Fruit fly (Drosophila melanogaster) whole organism, embryonic: ENCODE data around the gene vari.

Experiments
- Atf-2 ChIP-seq: fragments of 200-800 bp; sonication (Bioruptor generic); optimal IDR thresholded peaks from 2 replicates; lab custom pipeline; 2016; ENCODE audit warnings: missing biosample characterization, missing genetic modification characterization
- CG10274 ChIP-seq: fragments of 200-800 bp; sonication (Bioruptor generic); optimal IDR thresholded peaks from 3 replicates; lab custom pipeline; 2017; ENCODE audit warnings: missing biosample characterization, mild to moderate bottlenecking, missing genetic modification characterization
- CG10654 ChIP-seq: fragments of 200-800 bp; sonication (Bioruptor generic); optimal IDR thresholded peaks from 2 replicates; lab custom pipeline; 2016; ENCODE audit warnings: missing biosample characterization, missing genetic modification characterization
- CG11696 ChIP-seq: fragments of 200-800 bp; sonication (Bioruptor generic); IDR thresholded peaks from 2 replicates; pipeline ENCODE4 v1.3.6; 2022; ENCODE audit warnings: missing biosample characterization, missing genetic modification characterization
- CG12219 ChIP-seq: fragments of 200-800 bp; sonication (Bioruptor generic); optimal IDR thresholded peaks from 3 replicates; lab custom pipeline; 2018; ENCODE audit warnings: missing biosample characterization, mild to moderate bottlenecking, missing genetic modification characterization
- CG12659 ChIP-seq: fragments of 200-800 bp; sonication (Bioruptor generic); optimal IDR thresholded peaks from 3 replicates; lab custom pipeline; 2017; ENCODE audit warnings: mild to moderate bottlenecking, missing biosample characterization, missing genetic modification reagents, missing genetic modification characterization
- CG14710 ChIP-seq: fragments of 200-800 bp; sonication (Bioruptor generic); optimal IDR thresholded peaks from 3 replicates; lab custom pipeline; 2019; ENCODE audit warnings: missing biosample characterization, mild to moderate bottlenecking, missing genetic modification characterization, moderate library complexity
- CG15269 ChIP-seq: fragments of 200-800 bp; sonication (Bioruptor generic); optimal IDR thresholded peaks from 2 replicates; lab custom pipeline; 2018; ENCODE audit warnings: missing biosample characterization, mild to moderate bottlenecking, missing genetic modification characterization, moderate library complexity
- CG15479 ChIP-seq: fragments of 200-800 bp; sonication (Bioruptor generic); optimal IDR thresholded peaks from 3 replicates; lab custom pipeline; 2019; ENCODE audit warnings: missing biosample characterization, mild to moderate bottlenecking, missing genetic modification characterization, moderate library complexity
- CG15514 ChIP-seq: fragments of 200-800 bp; sonication (Bioruptor generic); optimal IDR thresholded peaks from 3 replicates; lab custom pipeline; 2017; ENCODE audit warnings: missing biosample characterization, missing genetic modification characterization, mild to moderate bottlenecking, moderate library complexity, missing genetic modification reagents
- CG1792 ChIP-seq: fragments of 200-800 bp; sonication (Bioruptor generic); optimal IDR thresholded peaks from 2 replicates; lab custom pipeline; 2016; ENCODE audit warnings: missing biosample characterization, missing genetic modification characterization
- CG18011 ChIP-seq: fragments of 200-800 bp; sonication (Bioruptor generic); optimal IDR thresholded peaks from 2 replicates; lab custom pipeline; 2017; ENCODE audit warnings: missing biosample characterization, missing genetic modification characterization, mild to moderate bottlenecking, moderate library complexity, missing genotype
- CG18619 ChIP-seq: fragments of 200-800 bp; sonication (Bioruptor generic); optimal IDR thresholded peaks from 3 replicates; lab custom pipeline; 2017; ENCODE audit warnings: missing biosample characterization, mild to moderate bottlenecking, missing genetic modification characterization
- CG18764 ChIP-seq: fragments of 200-800 bp; sonication (Bioruptor generic); optimal IDR thresholded peaks from 3 replicates; lab custom pipeline; 2016; ENCODE audit warnings: missing biosample characterization, missing genetic modification characterization
- CG2120 ChIP-seq: fragments of 200-800 bp; sonication (Bioruptor generic); optimal IDR thresholded peaks from 3 replicates; lab custom pipeline; 2016; ENCODE audit warnings: missing biosample characterization, missing genetic modification characterization
- CG2678 ChIP-seq: fragments of 200-800 bp; sonication (Bioruptor generic); optimal IDR thresholded peaks from 3 replicates; lab custom pipeline; 2019; ENCODE audit warnings: missing biosample characterization, mild to moderate bottlenecking, missing genetic modification characterization, moderate library complexity
- CG31388 ChIP-seq: fragments of 200-800 bp; sonication (Bioruptor generic); optimal IDR thresholded peaks from 2 replicates; lab custom pipeline; 2016; ENCODE audit warnings: missing biosample characterization, missing genetic modification characterization
- CG4424 ChIP-seq: fragments of 200-800 bp; sonication (Bioruptor generic); optimal IDR thresholded peaks from 3 replicates; lab custom pipeline; 2016; ENCODE audit warnings: missing biosample characterization, missing genetic modification characterization
- CG4707 ChIP-seq: fragments of 200-800 bp; sonication (Bioruptor generic); optimal IDR thresholded peaks from 2 replicates; lab custom pipeline; 2018; ENCODE audit warnings: missing biosample characterization, mild to moderate bottlenecking, missing genetic modification characterization, moderate library complexity
- CG4730 ChIP-seq: fragments of 200-800 bp; sonication (Bioruptor generic); IDR thresholded peaks from 2 replicates; pipeline ENCODE4 v1.3.6; 2022; ENCODE audit warnings: missing biosample characterization, missing genetic modification characterization
- CG4820 ChIP-seq: fragments of 200-800 bp; sonication (Bioruptor generic); optimal IDR thresholded peaks from 3 replicates; lab custom pipeline; 2016; ENCODE audit warnings: missing biosample characterization, missing genetic modification characterization
- CG7372 ChIP-seq: fragments of 200-800 bp; sonication (Bioruptor generic); IDR thresholded peaks from 2 replicates; pipeline ENCODE4 v1.3.6; 2022; ENCODE audit warnings: missing biosample characterization, missing genetic modification characterization
- CG8281 ChIP-seq: fragments of 200-800 bp; sonication (Bioruptor generic); optimal IDR thresholded peaks from 2 replicates; lab custom pipeline; 2018; ENCODE audit warnings: missing biosample characterization, mild to moderate bottlenecking, missing genetic modification characterization, moderate library complexity
- CG9797 ChIP-seq: fragments of 200-800 bp; sonication (Bioruptor generic); optimal IDR thresholded peaks from 3 replicates; lab custom pipeline; 2018; ENCODE audit warnings: missing biosample characterization, mild to moderate bottlenecking, missing genetic modification characterization
- Dbx ChIP-seq: fragments of 200-800 bp; sonication (Bioruptor generic); IDR thresholded peaks from 3 replicates; pipeline ENCODE4 v1.3.6; 2022; ENCODE audit warnings: missing biosample characterization, missing genetic modification characterization
- MBD-R2 ChIP-seq: fragments of 200-800 bp; sonication (Bioruptor generic); IDR thresholded peaks from 2 replicates; pipeline ENCODE4 v1.3.6; 2022; ENCODE audit warnings: missing biosample characterization, missing genetic modification characterization
- Mad ChIP-seq: fragments of 200-800 bp; sonication (Bioruptor generic); optimal IDR thresholded peaks from 2 replicates; lab custom pipeline; 2016; ENCODE audit warnings: missing biosample characterization, missing genetic modification characterization
- NFAT ChIP-seq: fragments of 200-800 bp; sonication (Bioruptor generic); IDR thresholded peaks from 2 replicates; pipeline ENCODE4 v1.3.6; 2022; ENCODE audit warnings: missing biosample characterization, missing genetic modification characterization
- Nf-YB ChIP-seq: fragments of 200-800 bp; sonication (Bioruptor generic); optimal IDR thresholded peaks from 3 replicates; lab custom pipeline; 2019; ENCODE audit warnings: missing biosample characterization, mild to moderate bottlenecking, missing genetic modification characterization, moderate library complexity
- Rfx ChIP-seq: fragments of 200-800 bp; sonication (Bioruptor generic); IDR thresholded peaks from 2 replicates; pipeline ENCODE4 v1.3.6; 2022; ENCODE audit warnings: missing biosample characterization, missing genetic modification characterization
- bigmax ChIP-seq: fragments of 200-800 bp; sonication (Bioruptor generic); optimal IDR thresholded peaks from 2 replicates; lab custom pipeline; 2018; ENCODE audit warnings: missing biosample characterization, mild to moderate bottlenecking, missing genetic modification characterization
- dan ChIP-seq: fragments of 200-800 bp; sonication (Bioruptor generic); IDR thresholded peaks from 2 replicates; pipeline ENCODE4 v1.3.6; 2022; ENCODE audit warnings: missing biosample characterization, missing genetic modification characterization
- dmrt99B ChIP-seq: fragments of 200-800 bp; sonication (Bioruptor generic); optimal IDR thresholded peaks from 2 replicates; lab custom pipeline; 2018; ENCODE audit warnings: missing biosample characterization, mild to moderate bottlenecking, missing genetic modification characterization, moderate library complexity
- ftz-f1 ChIP-seq: fragments of 200-800 bp; sonication (Bioruptor generic); optimal IDR thresholded peaks from 2 replicates; lab custom pipeline; 2016; ENCODE audit warnings: missing biosample characterization, missing genetic modification characterization
- gce ChIP-seq: fragments of 200-800 bp; sonication (Bioruptor generic); IDR thresholded peaks from 3 replicates; pipeline ENCODE4 v1.3.6; 2022; ENCODE audit warnings: missing biosample characterization, missing genetic modification characterization
- gem ChIP-seq: fragments of 200-800 bp; sonication (Bioruptor generic); optimal IDR thresholded peaks from 2 replicates; lab custom pipeline; 2019; ENCODE audit warnings: missing biosample characterization, mild to moderate bottlenecking, missing genetic modification characterization, moderate library complexity
- grn ChIP-seq: fragments of 200-800 bp; sonication (Bioruptor generic); optimal IDR thresholded peaks from 3 replicates; lab custom pipeline; 2017; ENCODE audit warnings: missing biosample characterization, missing genetic modification characterization
- insv ChIP-seq, 2 experiments: fragments of 200-800 bp; sonication (Bioruptor generic); optimal IDR thresholded peaks; 3 replicates each; lab custom pipeline; 2016 to 2018; ENCODE audit warnings: missing biosample characterization in 2 of 2, missing genetic modification characterization in 2 of 2
- jigr1 ChIP-seq: fragments of 200-800 bp; sonication (Bioruptor generic); IDR thresholded peaks from 3 replicates; pipeline ENCODE4 v1.3.6; 2022; ENCODE audit warnings: missing biosample characterization, missing genetic modification characterization
- lola ChIP-seq, 3 experiments: fragments of >200 bp in 2 of 3; fragments of 200-800 bp in 1 of 3; sonication (Bioruptor generic) in 1 of 3; optimal IDR thresholded peaks; 2 replicates each; lab custom pipeline; 2017 to 2019; ENCODE audit warnings: missing biosample characterization in 3 of 3, missing genetic modification characterization in 3 of 3, mild to moderate bottlenecking in 1 of 3, moderate library complexity in 1 of 3
- prd ChIP-seq, 3 experiments: fragments of >200 bp in 2 of 3; fragments of 200-800 bp in 1 of 3; sonication (Bioruptor generic) in 1 of 3; optimal IDR thresholded peaks in 2 of 3; IDR thresholded peaks in 1 of 3; 2 replicates in 2 of 3; 3 replicates in 1 of 3; pipeline versions ENCODE4 v1.3.6 to Lab custom; 2017 to 2022; ENCODE audit warnings: missing biosample characterization in 1 of 3, missing genetic modification characterization in 1 of 3
- row ChIP-seq: fragments of 200-800 bp; sonication (Bioruptor generic); IDR thresholded peaks from 3 replicates; pipeline ENCODE4 v1.3.6; 2022; ENCODE audit warnings: missing biosample characterization, missing genetic modification characterization
- sens ChIP-seq: fragments of 200-800 bp; sonication (Bioruptor generic); peaks from one replicate; lab custom pipeline; 2016; ENCODE audit warnings: missing biosample characterization, missing genetic modification characterization
- sim ChIP-seq: fragments of 200-800 bp; sonication (Bioruptor generic); IDR thresholded peaks from 2 replicates; pipeline ENCODE4 v1.3.6; 2022; ENCODE audit warnings: missing biosample characterization, missing genetic modification characterization
- stc ChIP-seq: fragments of 200-800 bp; sonication (Bioruptor generic); IDR thresholded peaks from 2 replicates; pipeline ENCODE4 v1.3.6; 2022; ENCODE audit warnings: missing biosample characterization, missing genetic modification characterization
- tna ChIP-seq: fragments of 200-800 bp; sonication (Bioruptor generic); IDR thresholded peaks from 2 replicates; pipeline ENCODE4 v1.3.6; 2022; ENCODE audit warnings: missing biosample characterization, missing genetic modification characterization; ENCODE audit not compliant: partially characterized antibody
- trem ChIP-seq: fragments of 200-800 bp; optimal IDR thresholded peaks from 3 replicates; lab custom pipeline; 2019; ENCODE audit warnings: missing biosample characterization, mild to moderate bottlenecking, missing genetic modification characterization, moderate library complexity
- unc-4 ChIP-seq: fragments of 200-800 bp; sonication (Bioruptor generic); IDR thresholded peaks from 2 replicates; pipeline ENCODE4 v1.3.6; 2022; ENCODE audit warnings: missing biosample characterization, missing genetic modification characterization; ENCODE audit not compliant: partially characterized antibody

vari gene

DNA sequence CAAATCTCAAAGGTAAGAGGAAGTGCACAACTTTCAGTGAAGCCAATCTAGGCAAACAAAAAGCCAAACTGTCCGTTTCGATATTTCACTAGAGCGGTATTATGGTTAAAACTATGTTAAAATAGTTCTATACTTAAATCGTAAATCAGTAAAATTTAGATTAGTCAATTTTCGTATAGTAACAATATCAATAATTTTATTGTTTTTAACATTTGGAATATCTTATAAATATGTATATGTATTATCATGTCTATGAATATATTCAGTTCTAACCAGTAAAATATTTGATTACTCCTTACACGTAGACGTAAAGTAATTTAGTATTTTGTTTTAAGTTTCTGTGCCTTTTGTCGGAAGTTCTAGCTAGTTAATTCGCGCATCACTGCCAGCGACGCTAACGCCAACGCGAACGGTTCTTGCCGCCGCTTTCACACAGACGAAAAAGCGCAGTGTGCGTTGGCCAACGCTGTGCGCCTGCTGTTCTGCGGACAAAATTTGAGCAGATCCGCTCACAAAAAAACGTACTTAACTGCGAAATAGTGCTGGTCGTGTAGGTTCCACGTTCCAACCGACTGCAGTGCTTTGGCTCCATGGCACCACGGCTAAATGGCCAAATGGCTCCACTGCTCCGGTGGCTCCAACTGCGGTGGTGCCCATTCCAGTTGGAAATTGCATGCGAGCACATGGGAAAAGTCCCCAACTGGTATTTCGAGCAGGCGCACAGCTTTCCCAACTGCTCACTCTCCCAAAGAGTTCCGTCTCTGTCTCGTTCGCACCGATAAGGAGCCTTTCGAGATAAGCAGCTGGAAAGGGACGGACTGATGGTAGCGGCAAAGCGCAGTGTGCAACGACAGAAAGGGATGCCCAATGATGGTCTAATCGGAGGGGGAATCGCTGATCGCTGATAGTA lies 26.6 kb upstream of the vari start (continued):
- TF ChIP-seq CG8281 (tag; lab: Kevin White, UChicago) = no peak
- no peak for TF ChIP-seq CG31388 (GFP tag; lab: Kevin White, UChicago)
- peak; percentile 63 for TF ChIP-seq gem (tag; lab: Kevin White, UChicago)
- TF ChIP-seq Nf-YB (GFP tag; lab: Kevin White, UChicago) = no peak
- TF ChIP-seq CG18011 (GFP tag; lab: Kevin White, UChicago) = no peak
- peak; percentile 1 for TF ChIP-seq CG18619
- no peak for TF ChIP-seq CG4730 (GFP tag; lab: Robert Waterston, UW)
- TF ChIP-seq row = peak; percentile 76
- TF ChIP-seq CG1792 (GFP tag; lab: Kevin White, UChicago) = no peak
- TF ChIP-seq lola (GFP tag; optimal IDR thresholded peaks at IDR 0.05; lab: Kevin White, UChicago) = peak in 1 of 3 experiments; percentile 53
- peak; percentile 44; the same call in 1 of the 3 replicates for TF ChIP-seq Dbx (GFP tag; lab: Robert Waterston, UW)
- no peak for TF ChIP-seq CG7372 (GFP tag; lab: Robert Waterston, UW)
- TF ChIP-seq CG2120 (GFP tag; lab: Kevin White, UChicago) = peak; percentile 1
- TF ChIP-seq jigr1 (GFP tag; lab: Robert Waterston, UW) = no peak
- TF ChIP-seq CG14710 = peak; percentile 9
- TF ChIP-seq CG10654 (GFP tag; lab: Kevin White, UChicago) = no peak
- TF ChIP-seq grn (GFP tag; lab: Kevin White, UChicago) = peak; percentile 100
- no peak for TF ChIP-seq CG10274 (GFP tag; lab: Kevin White, UChicago)
- no peak for TF ChIP-seq CG18764 (GFP tag; lab: Kevin White, UChicago)
- peak; percentile 43; the same call in 1 of the 2 replicates for TF ChIP-seq NFAT (GFP tag; lab: Robert Waterston, UW)
- peak; percentile 66 for TF ChIP-seq tna (GFP tag; lab: Robert Waterston, UW)
- peak; percentile 66 for TF ChIP-seq ftz-f1 (GFP tag; lab: Kevin White, UChicago)
- peak; percentile 25 for TF ChIP-seq bigmax (GFP tag; lab: Kevin White, UChicago)
- no peak for TF ChIP-seq prd (optimal IDR thresholded peaks at IDR 0.05; lab: Kevin White, UChicago)
- TF ChIP-seq prd (GFP tag; IDR thresholded peaks at IDR 0.05; lab: Robert Waterston, UW) = no peak
- TF ChIP-seq sim (GFP tag; lab: Robert Waterston, UW) = no peak
- peak; percentile 23 for TF ChIP-seq CG2678 (tag; lab: Kevin White, UChicago)
- TF ChIP-seq CG4820 (GFP tag; lab: Kevin White, UChicago) = no peak
- no peak for TF ChIP-seq MBD-R2 (GFP tag; lab: Robert Waterston, UW)
- peak; percentile 33 for TF ChIP-seq dmrt99B (tag; lab: Kevin White, UChicago)
- TF ChIP-seq CG15479 (GFP tag; lab: Kevin White, UChicago) = peak; percentile 57
- TF ChIP-seq CG12219 (GFP tag; lab: Kevin White, UChicago) = no peak
- no peak for TF ChIP-seq CG11696 (GFP tag; lab: Robert Waterston, UW)
- no peak for TF ChIP-seq Atf-2
- peak; percentile 5 for TF ChIP-seq CG9797 (GFP tag; lab: Kevin White, UChicago)
- peak; percentile 32 for TF ChIP-seq CG4424
- peak; percentile 19 for TF ChIP-seq CG4707
- no peak for TF ChIP-seq CG15269 (tag; lab: Kevin White, UChicago)
- TF ChIP-seq insv (GFP tag; optimal IDR thresholded peaks at IDR 0.05; lab: Kevin White, UChicago) = peak in 1 of 2 experiments; percentile 90
- no peak for TF ChIP-seq trem
- TF ChIP-seq CG12659 (GFP tag; lab: Kevin White, UChicago) = no peak
- no peak for TF ChIP-seq Mad (GFP tag; lab: Kevin White, UChicago)
- peak; percentile 16; the same call in 1 of the 2 replicates for TF ChIP-seq stc (GFP tag; lab: Robert Waterston, UW)
- no peak for TF ChIP-seq dan (GFP tag; lab: Robert Waterston, UW)
- peak; percentile 69 for TF ChIP-seq CG15514
- peak; percentile 43; the same call in 1 of the 2 replicates for TF ChIP-seq Rfx (GFP tag; lab: Robert Waterston, UW)
- peak; percentile 68 for TF ChIP-seq sens (GFP tag; lab: Kevin White, UChicago)
- TF ChIP-seq unc-4 (GFP tag; lab: Robert Waterston, UW) = no peak
- TF ChIP-seq gce (GFP tag; lab: Robert Waterston, UW) = peak; percentile 59; the same call in 1 of the 3 replicates
